Fruit fly (Drosophila melanogaster) whole organism, wandering third instar larva: Measurements from ENCODE around the gene COX7AL.

Experiments
- Abd-B ChIP-seq: fragments of >200 bp; optimal IDR thresholded peaks from 2 replicates; lab custom pipeline; 2017; ENCODE audit warnings: missing biosample characterization, missing genetic modification characterization
- CG9705 ChIP-seq: fragments of 200-800 bp; sonication (Bioruptor generic); optimal IDR thresholded peaks from 2 replicates; lab custom pipeline; 2018; ENCODE audit warnings: missing biosample characterization, mild to moderate bottlenecking, missing genetic modification characterization
- HLH106 ChIP-seq: fragments of 200-800 bp; optimal IDR thresholded peaks from 3 replicates; lab custom pipeline; 2019; ENCODE audit warnings: missing biosample characterization, mild to moderate bottlenecking, missing genetic modification characterization, moderate library complexity
- dl ChIP-seq, 2 experiments: fragments of 175-275, 200-275 bp in 1 of 2; fragments of 200-275 bp in 1 of 2; sonication (Bioruptor generic); optimal IDR thresholded peaks; lab custom pipeline; 2018; ENCODE audit warnings: mild to moderate bottlenecking in 2 of 2, missing biosample characterization in 2 of 2, missing genetic modification characterization in 2 of 2, moderate library complexity in 2 of 2; ENCODE audit not compliant: partially characterized antibody in 2 of 2, insufficient read depth in 1 of 2
- ey ChIP-seq: fragments of 200-800 bp; sonication (Bioruptor generic); optimal IDR thresholded peaks from 2 replicates; lab custom pipeline; 2016; ENCODE audit warnings: missing biosample characterization, missing genetic modification characterization
- h ChIP-seq: fragments of 200-800 bp; sonication (Bioruptor generic); optimal IDR thresholded peaks from 3 replicates; lab custom pipeline; 2016; ENCODE audit warnings: missing biosample characterization, mild to moderate bottlenecking, missing genetic modification characterization
- pan ChIP-seq: fragments of >200 bp; optimal IDR thresholded peaks from 2 replicates; lab custom pipeline; 2017

DNA sequence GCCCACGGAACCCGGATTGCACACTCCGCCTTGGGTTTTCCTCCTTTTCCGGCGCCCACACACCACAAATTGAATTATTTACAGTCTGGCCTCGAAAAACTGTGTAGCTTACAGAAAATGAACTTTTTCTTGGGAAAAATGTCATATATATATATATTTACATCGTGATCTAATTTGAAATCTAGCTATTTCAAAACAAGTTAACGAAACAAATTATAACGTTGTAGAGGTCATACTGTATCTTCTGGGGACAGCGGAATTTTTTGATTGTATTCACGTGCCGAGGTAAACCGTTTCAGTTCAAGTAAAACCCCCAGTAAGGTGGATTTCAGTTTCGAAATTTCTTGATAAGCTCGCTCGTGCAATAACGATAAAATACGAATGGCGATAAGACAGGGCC is 11.0 kb downstream of the COX7AL start:
- TF ChIP-seq dl (GFP tag; optimal IDR thresholded peaks at IDR 0.05; lab: Kevin White, UChicago; ENCODE audit: insufficient read depth in 1 of 2, partially characterized antibody in 2 of 2) (no peak), HLH106 (tag; lab: Kevin White, UChicago) (peak; percentile 68), CG9705 (GFP tag; lab: Kevin White, UChicago) (peak; percentile 13), Abd-B (no peak), ey (GFP tag; lab: Kevin White, UChicago) (peak; percentile 45), pan (lab: Kevin White, UChicago) (no peak), h (GFP tag; lab: Kevin White, UChicago) (peak; percentile 60)
